Fruit fly (Drosophila melanogaster): Measurements from ENCODE around the gene CG8072.

DNA sequence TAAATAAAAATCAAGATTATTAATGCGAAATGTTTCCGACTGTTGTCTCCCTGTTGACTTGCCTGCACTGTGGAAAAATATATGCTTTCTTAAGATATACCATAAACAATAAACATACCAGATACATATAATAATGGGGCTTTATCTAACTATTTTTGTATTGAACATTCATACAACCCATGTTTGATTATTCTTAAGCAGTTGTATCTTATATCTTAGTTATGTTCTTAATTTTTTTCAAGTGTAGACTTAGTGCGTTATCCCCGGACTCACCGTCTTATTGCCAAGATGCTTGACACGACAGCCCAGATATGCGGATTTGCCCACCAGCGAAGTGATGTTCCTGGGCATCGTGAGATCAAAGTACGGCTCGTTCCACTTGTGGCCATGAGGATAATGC lies 4.5 kb downstream of the CG8072 start:
- TF ChIP-seq CG8478 (optimal IDR thresholded peaks at IDR 0.05) (no peak), CTCF (optimal IDR thresholded peaks at IDR 0.05) (no peak)
